Worm (Caenorhabditis elegans) whole organism, L3 larva: ENCODE data around the gene nhr-34.

Experiments
- aly-2 ChIP-seq: fragments of 150-350 bp; optimal IDR thresholded peaks from 2 replicates; lab custom pipeline; 2014; ENCODE audit warnings: missing biosample characterization, missing genetic modification characterization
- ama-1 ChIP-seq: fragments of 150-350 bp; optimal IDR thresholded peaks from 2 replicates; lab custom pipeline; 2018
- ceh-16 ChIP-seq: sonication (generic microtip); optimal IDR thresholded peaks from 2 replicates; lab custom pipeline; 2017; ENCODE audit warnings: missing biosample characterization, missing genetic modification characterization
- ceh-9 ChIP-seq: sonication (generic microtip); optimal IDR thresholded peaks from 2 replicates; lab custom pipeline; 2018; ENCODE audit warnings: missing biosample characterization, missing genetic modification characterization
- daf-12 ChIP-seq: fragments of 150-350 bp; optimal IDR thresholded peaks from 2 replicates; lab custom pipeline; 2014; ENCODE audit warnings: missing biosample characterization, missing genetic modification reagents, missing genetic modification characterization
- egl-27 ChIP-seq: sonication (generic microtip); optimal IDR thresholded peaks from 4 replicates; lab custom pipeline; 2017; ENCODE audit warnings: missing biosample characterization, missing genetic modification reagents, missing genetic modification characterization
- elt-1 ChIP-seq: fragments of 150-350 bp; optimal IDR thresholded peaks from 2 replicates; lab custom pipeline; 2014; ENCODE audit warnings: missing biosample characterization, missing genetic modification characterization
- elt-2 ChIP-seq: sonication (generic microtip); optimal IDR thresholded peaks from 2 replicates; lab custom pipeline; 2016; ENCODE audit warnings: missing genetic modification reagents, mild to moderate bottlenecking, missing genetic modification characterization, missing compliant biosample characterization
- elt-3 ChIP-seq, 3 experiments: fragments of 150-350 bp in 1 of 3; sonication (generic microtip) in 2 of 3; optimal IDR thresholded peaks; 2 replicates in 2 of 3; 4 replicates in 1 of 3; lab custom pipeline; 2014 to 2017; ENCODE audit warnings: missing biosample characterization in 3 of 3, missing genetic modification characterization in 3 of 3
- eor-1 ChIP-seq, 2 experiments: fragments of 150-350 bp; optimal IDR thresholded peaks; 2 replicates each; lab custom pipeline; 2014 to 2018; ENCODE audit warnings: missing biosample characterization in 2 of 2, missing genetic modification characterization in 2 of 2
- fkh-10 ChIP-seq: sonication (generic microtip); optimal IDR thresholded peaks from 2 replicates; lab custom pipeline; 2017; ENCODE audit warnings: missing biosample characterization, missing genetic modification reagents, missing genetic modification characterization
- hmg-11 ChIP-seq: sonication (generic microtip); optimal IDR thresholded peaks from 2 replicates; lab custom pipeline; 2016; ENCODE audit warnings: missing genetic modification characterization, missing compliant biosample characterization
- lin-15B ChIP-seq: fragments of 150-350 bp; optimal IDR thresholded peaks from 2 replicates; lab custom pipeline; 2014; ENCODE audit warnings: missing biosample characterization, missing genetic modification characterization
- lsy-12 ChIP-seq: sonication (generic microtip); optimal IDR thresholded peaks from 2 replicates; lab custom pipeline; 2016; ENCODE audit warnings: mild to moderate bottlenecking, missing genetic modification characterization, missing compliant biosample characterization
- mml-1 ChIP-seq: fragments of 150-350 bp; sonication (generic microtip); optimal IDR thresholded peaks from 3 replicates; lab custom pipeline; 2014; ENCODE audit warnings: missing biosample characterization, missing genetic modification characterization
- nfya-1 ChIP-seq: sonication (generic microtip); optimal IDR thresholded peaks from 2 replicates; lab custom pipeline; 2017; ENCODE audit warnings: missing genetic modification characterization, mild to moderate bottlenecking, missing compliant biosample characterization, antibody characterized with exemption, moderate library complexity; ENCODE audit not compliant: insufficient read depth
- nhr-11 ChIP-seq: fragments of 150-350 bp; optimal IDR thresholded peaks from 2 replicates; lab custom pipeline; 2014; ENCODE audit warnings: missing biosample characterization, missing genetic modification characterization
- nhr-23 ChIP-seq: fragments of 150-350 bp; optimal IDR thresholded peaks from 2 replicates; lab custom pipeline; 2014; ENCODE audit warnings: missing biosample characterization, missing genetic modification reagents, missing genetic modification characterization
- nhr-25 ChIP-seq: sonication (generic microtip); optimal IDR thresholded peaks from 2 replicates; lab custom pipeline; 2017; ENCODE audit warnings: missing biosample characterization, missing genetic modification characterization
- nhr-76 ChIP-seq: fragments of 150-350 bp; sonication (generic microtip); optimal IDR thresholded peaks from 5 replicates; lab custom pipeline; 2014; ENCODE audit warnings: missing biosample characterization, missing genetic modification characterization
- sea-2 ChIP-seq: fragments of 150-350 bp; sonication (generic microtip); optimal IDR thresholded peaks from 4 replicates; lab custom pipeline; 2014; ENCODE audit warnings: missing biosample characterization, missing genetic modification reagents, missing genetic modification characterization
- unc-39 ChIP-seq: sonication (generic microtip); optimal IDR thresholded peaks from 4 replicates; lab custom pipeline; 2017; ENCODE audit warnings: missing biosample characterization, missing genetic modification characterization
- unc-62 ChIP-seq: fragments of 150-350 bp; sonication (generic microtip); optimal IDR thresholded peaks from 4 replicates; lab custom pipeline; 2014; ENCODE audit warnings: missing biosample characterization, missing genetic modification reagents, missing genetic modification characterization
- ztf-11 ChIP-seq: fragments of 150-350 bp; optimal IDR thresholded peaks from 2 replicates; lab custom pipeline; 2014; ENCODE audit warnings: missing biosample characterization, missing genetic modification characterization
- ztf-4 ChIP-seq: fragments of 150-350 bp; optimal IDR thresholded peaks from 2 replicates; lab custom pipeline; 2014; ENCODE audit warnings: missing biosample characterization, missing genetic modification characterization

nhr-34 gene

DNA sequence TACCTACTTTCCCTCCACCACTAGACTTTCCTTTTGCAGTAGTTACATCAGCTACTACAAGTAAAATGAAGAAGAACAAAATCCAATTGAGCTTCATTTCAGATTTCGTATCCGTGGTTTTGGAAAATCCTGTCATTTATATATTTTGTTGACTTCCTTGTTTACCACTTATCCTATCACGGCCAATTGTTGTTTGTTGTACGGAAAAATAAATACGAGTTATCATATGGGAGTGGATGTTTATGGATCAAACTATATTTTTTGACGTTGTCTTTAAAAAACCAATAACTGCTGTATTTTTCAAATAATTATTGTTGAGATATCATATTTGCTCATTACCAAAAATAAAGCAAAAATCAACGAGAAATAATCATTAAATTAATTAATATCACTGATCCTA lies 52.2 kb downstream of the nhr-34 start, which contains the start of gene W09C2.9:
W09C2.9 (minus strand) TSS at position 101 of the 400 bp plus-strand sequence.
- TF ChIP-seq mml-1 (tag; lab: Kevin White, UChicago), result no peak
- TF ChIP-seq aly-2 (tag; lab: Kevin White, UChicago), result no peak

DNA sequence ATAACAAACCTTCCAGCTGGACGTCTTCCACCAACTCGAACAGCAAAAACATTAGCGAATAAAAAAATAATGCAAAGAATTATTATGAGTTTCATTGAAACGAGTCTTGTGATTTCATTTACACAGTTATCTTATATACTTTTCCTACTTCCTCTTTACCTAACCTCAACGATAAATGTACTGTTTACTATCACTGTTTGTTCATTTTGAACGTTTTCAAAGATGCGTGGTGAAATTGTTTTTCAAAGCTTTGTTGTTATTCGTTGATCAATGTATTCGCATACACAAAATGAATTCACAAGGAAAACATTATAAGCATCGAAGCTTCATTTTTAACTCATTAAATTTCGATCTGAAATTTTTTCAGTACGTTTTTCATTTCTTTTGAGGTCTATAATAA lies 53.2 kb downstream of the nhr-34 start, which contains the start of gene W09C2.7:
W09C2.7 (minus strand) TSS at position 101 of the 400 bp plus-strand sequence.
- TF ChIP-seq eor-1 (tag; optimal IDR thresholded peaks at IDR 0.05; lab: Kevin White, UChicago), result no peak
- no peak for TF ChIP-seq fkh-10 (GFP tag; lab: Kevin White, UChicago)
- TF ChIP-seq hmg-11, result no peak

DNA sequence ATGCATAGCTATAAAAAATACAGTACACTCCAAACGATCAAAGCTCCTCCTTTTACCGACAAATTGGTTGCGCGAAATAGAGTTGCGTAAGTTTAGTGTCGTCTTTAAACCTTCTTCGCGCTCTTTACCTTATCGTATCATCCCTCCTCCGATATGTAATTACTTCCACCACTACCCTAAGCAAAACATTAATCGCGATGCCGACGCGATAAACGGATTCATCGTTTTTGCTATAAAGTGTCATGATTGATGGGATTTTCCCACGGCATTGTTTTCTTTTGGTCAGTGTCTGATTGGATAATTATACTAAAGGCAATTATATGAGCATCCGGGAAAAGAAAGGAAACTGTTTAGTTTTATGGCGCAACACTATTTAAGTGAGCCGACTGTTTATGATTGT lies 56.6 kb downstream of the nhr-34 start:
- TF ChIP-seq elt-1 (tag; lab: Kevin White, UChicago) (peak; percentile 92), elt-3 (tag; optimal IDR thresholded peaks at IDR 0.05; lab: Kevin White, UChicago) (no peak), nhr-76 (tag; lab: Kevin White, UChicago) (no peak), ztf-11 (tag; lab: Kevin White, UChicago) (no peak), aly-2 (tag; lab: Kevin White, UChicago) (no peak)

DNA sequence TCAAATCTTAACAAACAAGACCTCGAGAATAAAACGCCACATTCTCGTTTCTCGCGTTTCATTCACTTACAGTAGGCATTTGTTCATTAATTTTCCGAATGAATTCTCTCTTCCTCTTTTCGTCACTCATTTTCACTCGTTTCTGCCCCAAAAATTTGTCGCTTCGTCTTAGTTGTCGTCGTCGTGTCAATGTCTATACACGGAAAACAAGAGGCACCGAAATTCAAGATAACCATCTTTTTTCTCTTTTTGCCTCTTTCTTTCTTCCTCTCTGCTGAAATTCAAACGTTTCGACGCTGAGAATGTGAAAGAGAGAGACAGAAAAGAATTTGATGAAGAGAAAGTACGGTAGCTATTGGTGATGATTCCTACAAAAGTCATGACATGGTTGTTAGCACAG lies 57.5 kb downstream of the nhr-34 start:
- TF ChIP-seq elt-1 (tag; lab: Kevin White, UChicago) (peak; percentile 99), nfya-1 (no peak), ceh-9 (tag; lab: Kevin White, UChicago) (no peak), nhr-25 (tag; lab: Kevin White, UChicago) (peak; percentile 61), nhr-23 (peak; percentile 9)

DNA sequence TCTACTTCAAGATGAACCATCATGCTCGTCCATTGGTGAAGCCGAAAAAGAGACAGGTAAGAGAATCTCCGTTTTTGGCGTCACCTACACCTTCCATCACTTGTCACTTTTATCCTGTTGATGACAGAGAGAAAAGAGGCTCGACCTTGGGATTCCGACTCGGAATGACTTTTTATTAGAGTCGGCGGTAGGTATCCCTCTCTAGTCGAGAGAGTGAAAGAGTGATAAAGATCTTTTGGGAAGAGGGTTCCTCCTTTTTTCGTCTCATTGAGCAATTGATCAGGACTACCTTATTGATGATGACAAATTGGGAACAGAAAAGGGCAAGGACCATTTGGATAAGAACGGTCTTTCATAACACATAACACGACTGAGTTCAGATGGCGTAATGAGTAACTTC lies 58.1 kb downstream of the nhr-34 start:
- peak; percentile 96 for TF ChIP-seq elt-1 (tag; lab: Kevin White, UChicago)
- no peak for TF ChIP-seq nhr-25 (tag; lab: Kevin White, UChicago)
- TF ChIP-seq elt-3 (tag; optimal IDR thresholded peaks at IDR 0.05; lab: Kevin White, UChicago), result no peak

DNA sequence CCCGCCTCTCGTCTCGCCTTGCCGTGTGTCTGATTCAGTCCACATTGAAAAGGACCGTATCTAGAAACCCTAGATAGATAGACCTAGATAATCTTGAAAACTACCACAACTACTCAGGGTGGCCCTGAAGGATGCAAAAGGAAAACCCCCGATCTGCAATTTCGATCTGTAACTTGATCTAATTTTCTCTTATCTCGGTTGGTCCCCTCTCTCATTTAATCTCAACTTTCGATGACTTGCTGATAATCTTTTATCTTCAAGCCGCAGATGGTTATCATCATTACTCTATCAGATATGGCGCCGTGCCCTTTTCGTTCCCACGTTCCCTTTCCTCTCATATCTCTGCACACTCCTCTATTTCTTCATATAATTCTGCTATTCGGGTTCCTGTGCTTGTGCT lies 60.0 kb downstream of the nhr-34 start:
- TF ChIP-seq nhr-25 (tag; lab: Kevin White, UChicago), result peak; percentile 67
- peak; percentile 23 for TF ChIP-seq lsy-12
- no peak for TF ChIP-seq ama-1
- no peak for TF ChIP-seq lin-15B (tag; lab: Kevin White, UChicago)
- peak; percentile 47 for TF ChIP-seq ceh-16 (tag; lab: Kevin White, UChicago)
- TF ChIP-seq nhr-23, result peak; percentile 86
- TF ChIP-seq elt-1 (tag; lab: Kevin White, UChicago), result peak; percentile 100
- TF ChIP-seq, all 47 proteins: peak for 5

DNA sequence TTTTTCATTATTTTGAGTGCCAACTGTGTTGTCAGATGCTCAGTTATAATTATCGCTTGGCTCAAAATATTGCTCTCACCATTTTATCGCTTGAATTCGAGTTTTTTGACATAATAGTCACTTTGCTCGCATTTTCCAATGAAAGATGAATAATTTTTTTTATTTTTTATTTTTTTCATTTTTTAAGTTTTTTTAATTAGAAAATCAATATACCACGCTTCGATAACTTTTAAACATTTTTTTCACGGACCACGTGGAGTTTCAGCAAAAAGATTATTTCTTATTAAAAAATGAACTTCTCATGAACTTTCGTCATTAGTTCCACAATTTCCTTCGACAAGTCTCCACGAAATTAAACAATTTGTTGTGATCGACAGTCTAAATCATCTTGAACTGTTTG lies 60.8 kb downstream of the nhr-34 start, which contains the start of gene elt-1:
elt-1 (plus strand) TSS at position 301 of the 400 bp plus-strand sequence.
- no peak for TF ChIP-seq nhr-11 (tag; lab: Kevin White, UChicago)
- TF ChIP-seq nhr-23, result no peak
- no peak for TF ChIP-seq ztf-4 (tag; lab: Kevin White, UChicago)
- no peak for TF ChIP-seq egl-27
- TF ChIP-seq elt-3 (tag; optimal IDR thresholded peaks at IDR 0.05; lab: Kevin White, UChicago), result no peak
- TF ChIP-seq elt-2 (tag; lab: Kevin White, UChicago), result no peak
- TF ChIP-seq elt-1 (tag; lab: Kevin White, UChicago), result no peak
- TF ChIP-seq unc-62 (GFP tag; lab: Kevin White, UChicago), result no peak
- TF ChIP-seq unc-39 (tag; lab: Kevin White, UChicago), result no peak
- TF ChIP-seq sea-2, result no peak
- no peak for TF ChIP-seq daf-12 (tag; lab: Kevin White, UChicago)
- TF ChIP-seq eor-1 (tag; optimal IDR thresholded peaks at IDR 0.05; lab: Kevin White, UChicago), result no peak
